3 fruit fly cellular contexts compared by ENCODE assay signal in genomic region chrX:6000747-6001426, dm6.
TF ChIP-seq lines count a peak whose summit lies in the region.

Gene CG4766, minus strand, starts transcription at chrX:6000797.

TF ChIP-seq in whole organism, embryonic, 481 proteins besides CTCF, POLR2A, EP300 and RAD21 (continued from another document and continues in another):
- TF ChIP-seq esg (GFP tag; conservative IDR thresholded peaks at IDR 0.05; lab: Robert Waterston, UW) (peak; percentile 62; the same call in 1 of the 2 replicates), grn (GFP tag; optimal IDR thresholded peaks at IDR 0.05; lab: Kevin White, UChicago) (peak; percentile 73), CG11093 (GFP tag; IDR thresholded peaks at IDR 0.05; lab: Robert Waterston, UW) (peak; percentile 71; the same call in 1 of the 3 replicates), CG8359 (GFP tag; optimal IDR thresholded peaks at IDR 0.05; lab: Kevin White, UChicago; ENCODE audit: borderline replicate concordance) (peak; percentile 82), CG30020 (tag; optimal IDR thresholded peaks at IDR 0.05; lab: Kevin White, UChicago) (peak; percentile 62), disco-r (GFP tag; optimal IDR thresholded peaks at IDR 0.05; lab: Kevin White, UChicago) (peak; percentile 77), CG9876 (GFP tag; optimal IDR thresholded peaks at IDR 0.05; lab: Kevin White, UChicago) (peak; percentile 62), Mad (GFP tag; optimal IDR thresholded peaks at IDR 0.05; lab: Kevin White, UChicago) (peak; percentile 69), CG3726 (GFP tag; IDR thresholded peaks at IDR 0.05; lab: Robert Waterston, UW) (0 out of 3 replicates have a peak, but pooled peaks have one; percentile 46), Blimp-1 (GFP tag; optimal IDR thresholded peaks at IDR 0.05; lab: Kevin White, UChicago) (peak; percentile 84), CG14441 (GFP tag; IDR thresholded peaks at IDR 0.05; lab: Robert Waterston, UW) (peak; percentile 56), MTF-1 (GFP tag; optimal IDR thresholded peaks at IDR 0.05; lab: Kevin White, UChicago; ENCODE audit: borderline replicate concordance) (peak; percentile 35), CG8944 (GFP tag; optimal IDR thresholded peaks at IDR 0.05; lab: Kevin White, UChicago) (peak; percentile 76), CG2120 (GFP tag; optimal IDR thresholded peaks at IDR 0.05; lab: Kevin White, UChicago) (peak; percentile 80), gcm2 (GFP tag; optimal IDR thresholded peaks at IDR 0.05; lab: Kevin White, UChicago) (peak; percentile 58), CG12391 (tag; optimal IDR thresholded peaks at IDR 0.05; lab: Kevin White, UChicago) (peak; percentile 90), gro (GFP tag; optimal IDR thresholded peaks at IDR 0.05; lab: Kevin White, UChicago) (peak; percentile 46), Fer2 (tag; optimal IDR thresholded peaks at IDR 0.05; lab: Kevin White, UChicago) (peak; percentile 23), fd3F (GFP tag; optimal IDR thresholded peaks at IDR 0.05; lab: Kevin White, UChicago) (peak; percentile 52), CG17359 (tag; optimal IDR thresholded peaks at IDR 0.05; lab: Kevin White, UChicago) (peak; percentile 83), CG14014 (GFP tag; IDR thresholded peaks at IDR 0.05; lab: Robert Waterston, UW) (peak; percentile 48; the same call in 1 of the 2 replicates), CG13894 (tag; optimal IDR thresholded peaks at IDR 0.05; lab: Kevin White, UChicago) (peak; percentile 36), CG8478 (optimal IDR thresholded peaks at IDR 0.05; lab: Kevin White, UChicago) (no peak), CG10431 (GFP tag; optimal IDR thresholded peaks at IDR 0.05; lab: Kevin White, UChicago) (peak; percentile 52), C15 (GFP tag; IDR thresholded peaks at IDR 0.05; lab: Robert Waterston, UW) (peak; percentile 54; the same call in 1 of the 3 replicates), Antp (GFP tag; optimal IDR thresholded peaks at IDR 0.05; lab: Kevin White, UChicago) (peak; percentile 78), Ssrp (tag; optimal IDR thresholded peaks at IDR 0.05; lab: Kevin White, UChicago) (peak; percentile 90), Xbp1 (GFP tag; optimal IDR thresholded peaks at IDR 0.05; lab: Kevin White, UChicago) (peak; percentile 84), CG6683 (GFP tag; optimal IDR thresholded peaks at IDR 0.05; lab: Kevin White, UChicago) (peak; percentile 67), CG1529 (GFP tag; optimal IDR thresholded peaks at IDR 0.05; lab: Kevin White, UChicago) (peak; percentile 84), CG3065 (GFP tag; optimal IDR thresholded peaks at IDR 0.05; lab: Kevin White, UChicago) (peak; percentile 48), vfl (GFP tag; optimal IDR thresholded peaks at IDR 0.05; lab: Kevin White, UChicago) (peak; percentile 22), gfzf (GFP tag; optimal IDR thresholded peaks at IDR 0.05; lab: Kevin White, UChicago) (no peak), CG1603 (tag; optimal IDR thresholded peaks at IDR 0.05; lab: Kevin White, UChicago) (peak; percentile 69), odd (GFP tag; optimal IDR thresholded peaks at IDR 0.05; lab: Kevin White, UChicago) (peak; percentile 72), sim (GFP tag; IDR thresholded peaks at IDR 0.05; lab: Robert Waterston, UW) (peak; percentile 65), CG13624 (GFP tag; optimal IDR thresholded peaks at IDR 0.05; lab: Kevin White, UChicago) (peak; percentile 79), CG4360 (GFP tag; IDR thresholded peaks at IDR 0.05; lab: Robert Waterston, UW) (no peak), NFAT (GFP tag; IDR thresholded peaks at IDR 0.05; lab: Robert Waterston, UW) (no peak), Kr (GFP tag; optimal IDR thresholded peaks at IDR 0.05; lab: Kevin White, UChicago) (peak; percentile 21), ham (GFP tag; IDR thresholded peaks at IDR 0.05; lab: Robert Waterston, UW) (no peak), CG17612 (GFP tag; IDR thresholded peaks at IDR 0.05; lab: Robert Waterston, UW) (0 out of 2 replicates have a peak, but pooled peaks have one; percentile 30)

TF ChIP-seq in whole organism, prepupa, 60 proteins besides CTCF, POLR2A, EP300 and RAD21 (continued from another document):
- TF ChIP-seq Ets96B (tag; optimal IDR thresholded peaks at IDR 0.05; lab: Kevin White, UChicago) = peak; percentile 88
- TF ChIP-seq eg (GFP tag; IDR thresholded peaks at IDR 0.05; lab: Robert Waterston, UW) = peak; percentile 78
- peak; percentile 94 for TF ChIP-seq svp (GFP tag; lab: Kevin White, UChicago)
- peak; percentile 90 for TF ChIP-seq CG15336 (GFP tag; IDR thresholded peaks at IDR 0.05; lab: Robert Waterston, UW)
- TF ChIP-seq CG34406 (GFP tag; optimal IDR thresholded peaks at IDR 0.05; lab: Kevin White, UChicago) = peak; percentile 79
- peak; percentile 23 for TF ChIP-seq Eip93F (GFP tag; optimal IDR thresholded peaks at IDR 0.05; lab: Kevin White, UChicago)
- peak; percentile 83 for TF ChIP-seq CG11762 (GFP tag; optimal IDR thresholded peaks at IDR 0.05; lab: Kevin White, UChicago; ENCODE audit: insufficient read depth)
- peak; percentile 86 for TF ChIP-seq acj6 (GFP tag; optimal IDR thresholded peaks at IDR 0.05; lab: Kevin White, UChicago)
- TF ChIP-seq Gug (GFP tag; IDR thresholded peaks at IDR 0.05; lab: Robert Waterston, UW) = peak; percentile 73
- TF ChIP-seq lz (GFP tag; optimal IDR thresholded peaks at IDR 0.05; lab: Kevin White, UChicago) = peak; percentile 90
- peak; percentile 77 for TF ChIP-seq Lpt (GFP tag; optimal IDR thresholded peaks at IDR 0.05; lab: Kevin White, UChicago)
- peak; percentile 42 to 83 for TF ChIP-seq salr (GFP tag; optimal IDR thresholded peaks at IDR 0.05; lab: Kevin White, UChicago)
- TF ChIP-seq CG9139 (GFP tag; optimal IDR thresholded peaks at IDR 0.05; lab: Kevin White, UChicago) = peak; percentile 28
- TF ChIP-seq Eip78C (GFP tag; lab: Kevin White, UChicago) = peak; percentile 97
- peak; percentile 82 for TF ChIP-seq cyc (GFP tag; optimal IDR thresholded peaks at IDR 0.05; lab: Kevin White, UChicago)
- TF ChIP-seq CG8632 (GFP tag; optimal IDR thresholded peaks at IDR 0.05; lab: Kevin White, UChicago) = peak; percentile 77
- peak; percentile 83 for TF ChIP-seq CG31627 (GFP tag; optimal IDR thresholded peaks at IDR 0.05; lab: Kevin White, UChicago)
- TF ChIP-seq Smox (GFP tag; optimal IDR thresholded peaks at IDR 0.05; lab: Kevin White, UChicago) = peak; percentile 84
- TF ChIP-seq Hr4 (GFP tag; optimal IDR thresholded peaks at IDR 0.05; lab: Kevin White, UChicago) = peak; percentile 88
- peak; percentile 83 for TF ChIP-seq CG3032 (tag; optimal IDR thresholded peaks at IDR 0.05; lab: Kevin White, UChicago)
- TF ChIP-seq net (GFP tag; optimal IDR thresholded peaks at IDR 0.05; lab: Kevin White, UChicago) = peak; percentile 83
- TF ChIP-seq Blimp-1 (GFP tag; optimal IDR thresholded peaks at IDR 0.05; lab: Kevin White, UChicago) = peak; percentile 55
- peak; percentile 89 for TF ChIP-seq CG32006 (GFP tag; optimal IDR thresholded peaks at IDR 0.05; lab: Kevin White, UChicago)
- peak; percentile 22 for TF ChIP-seq CG6854 (GFP tag; optimal IDR thresholded peaks at IDR 0.05; lab: Kevin White, UChicago)
- TF ChIP-seq Sox14 (GFP tag; optimal IDR thresholded peaks at IDR 0.05; lab: Kevin White, UChicago) = peak; percentile 83
- peak; percentile 61 for TF ChIP-seq CG1621 (tag; optimal IDR thresholded peaks at IDR 0.05; lab: Kevin White, UChicago)
- TF ChIP-seq topi (GFP tag; optimal IDR thresholded peaks at IDR 0.05; lab: Kevin White, UChicago) = peak; percentile 88
- TF ChIP-seq vri (GFP tag; optimal IDR thresholded peaks at IDR 0.05; lab: Kevin White, UChicago) = peak; percentile 76
- TF ChIP-seq CG10631 (GFP tag; optimal IDR thresholded peaks at IDR 0.05; lab: Kevin White, UChicago) = peak; percentile 86
- peak; percentile 85 for TF ChIP-seq fkh (GFP tag; optimal IDR thresholded peaks at IDR 0.05; lab: Kevin White, UChicago)
- TF ChIP-seq CG8119 (GFP tag; IDR thresholded peaks at IDR 0.05; lab: Robert Waterston, UW) = peak; percentile 92
- peak; percentile 85 for TF ChIP-seq pdm3 (GFP tag; optimal IDR thresholded peaks at IDR 0.05; lab: Kevin White, UChicago)
- TF ChIP-seq CG10669 (GFP tag; optimal IDR thresholded peaks at IDR 0.05; lab: Kevin White, UChicago) = peak; percentile 82
- peak; percentile 83 for TF ChIP-seq Sox102F (GFP tag; optimal IDR thresholded peaks at IDR 0.05; lab: Kevin White, UChicago)
- peak; percentile 66 for TF ChIP-seq CG4318 (GFP tag; optimal IDR thresholded peaks at IDR 0.05; lab: Kevin White, UChicago)
- peak; percentile 69 for TF ChIP-seq Sox15 (GFP tag; optimal IDR thresholded peaks at IDR 0.05; lab: Kevin White, UChicago)
- peak; percentile 82 for TF ChIP-seq CG6808 (GFP tag; optimal IDR thresholded peaks at IDR 0.05; lab: Kevin White, UChicago)
- TF ChIP-seq Hr39 (GFP tag; optimal IDR thresholded peaks at IDR 0.05; lab: Kevin White, UChicago) = peak; percentile 86
- peak; percentile 77 for TF ChIP-seq Ets21C (GFP tag; optimal IDR thresholded peaks at IDR 0.05; lab: Kevin White, UChicago)

TF ChIP-seq in whole organism, wandering third instar larva, 38 proteins besides CTCF, POLR2A, EP300 and RAD21 (continued from another document):
- TF ChIP-seq dmrt93B (GFP tag; optimal IDR thresholded peaks at IDR 0.05; lab: Kevin White, UChicago) (peak; percentile 68), rgr (GFP tag; optimal IDR thresholded peaks at IDR 0.05; lab: Kevin White, UChicago) (peak; percentile 82), Abd-B (GFP tag; optimal IDR thresholded peaks at IDR 0.05; lab: Kevin White, UChicago) (no peak), h (GFP tag; optimal IDR thresholded peaks at IDR 0.05; lab: Kevin White, UChicago) (peak; percentile 92), Hr83 (GFP tag; optimal IDR thresholded peaks at IDR 0.05; lab: Kevin White, UChicago; ENCODE audit: poor library complexity, severe bottlenecking) (no peak), jim (GFP tag; optimal IDR thresholded peaks at IDR 0.05; lab: Kevin White, UChicago) (no peak), dl (GFP tag; optimal IDR thresholded peaks at IDR 0.05; lab: Kevin White, UChicago; ENCODE audit: insufficient read depth in 1 of 2, partially characterized antibody in 2 of 2) (no peak), Dif (GFP tag; optimal IDR thresholded peaks at IDR 0.05; lab: Kevin White, UChicago; ENCODE audit: partially characterized antibody) (no peak), pan (optimal IDR thresholded peaks at IDR 0.05; lab: Kevin White, UChicago) (no peak)
